Worm (Caenorhabditis elegans): ENCODE measurements around the gene Y42G9A.1.

Y42G9A.1 gene

ce11 chrIII:6163381-6163780 is 13.6 kb downstream of the Y42G9A.1 start:
- TF ChIP-seq cog-1 (tag; optimal IDR thresholded peaks at IDR 0.05) (no peak), flt-1 (GFP tag; IDR thresholded peaks at IDR 0.05) (no peak), ref-1 (GFP tag; conservative IDR thresholded peaks at IDR 0.05) (no peak), med-1 (GFP tag; optimal IDR thresholded peaks at IDR 0.05; ENCODE audit: insufficient read depth) (no peak), T22C8.4 (GFP tag; IDR thresholded peaks at IDR 0.05) (no peak)

- TF ChIP-seq klf-2 (GFP tag; conservative IDR thresholded peaks at IDR 0.05) (no peak), T22C8.4 (GFP tag; IDR thresholded peaks at IDR 0.05) (0 out of 2 replicates have a peak, but pooled peaks have one; percentile 16)
Measured at ce11 chrIII:6164253-6164971, 14.7 kb downstream of the Y42G9A.1 start, which contains the start of gene F42A10.9. Gene F42A10.9 (plus strand): TSS chrIII:6164573.

ce11 chrIII:6165240-6165639 is 15.5 kb downstream of the Y42G9A.1 start:
- TF ChIP-seq klf-2 (GFP tag; conservative IDR thresholded peaks at IDR 0.05) (no peak), ref-1 (GFP tag; conservative IDR thresholded peaks at IDR 0.05) (no peak), med-1 (GFP tag; optimal IDR thresholded peaks at IDR 0.05; ENCODE audit: insufficient read depth) (no peak), T22C8.4 (GFP tag; IDR thresholded peaks at IDR 0.05) (no peak), tab-1 (GFP tag; IDR thresholded peaks at IDR 0.05) (no peak), cog-1 (tag; optimal IDR thresholded peaks at IDR 0.05) (no peak), ztf-23 (GFP tag; IDR thresholded peaks at IDR 0.05) (no peak), ztf-29 (GFP tag; IDR thresholded peaks at IDR 0.05) (no peak), flt-1 (GFP tag; IDR thresholded peaks at IDR 0.05) (no peak)

ce11 chrIII:6166634-6167033 is 16.9 kb downstream of the Y42G9A.1 start:
- TF ChIP-seq med-1 (GFP tag; optimal IDR thresholded peaks at IDR 0.05; ENCODE audit: insufficient read depth) (no peak), klf-2 (GFP tag; conservative IDR thresholded peaks at IDR 0.05) (no peak), cog-1 (tag; optimal IDR thresholded peaks at IDR 0.05) (no peak), flt-1 (GFP tag; IDR thresholded peaks at IDR 0.05) (no peak), tab-1 (GFP tag; IDR thresholded peaks at IDR 0.05) (no peak), T22C8.4 (GFP tag; IDR thresholded peaks at IDR 0.05) (no peak), ref-1 (GFP tag; conservative IDR thresholded peaks at IDR 0.05) (no peak), ztf-23 (GFP tag; IDR thresholded peaks at IDR 0.05) (no peak), ztf-29 (GFP tag; IDR thresholded peaks at IDR 0.05) (no peak)

ce11 chrIII:6168497-6169227 is 18.9 kb downstream of the Y42G9A.1 start, which contains the start of gene efk-1:
Gene efk-1 (minus strand): TSS chrIII:6168547.
- TF ChIP-seq tab-1 (GFP tag; IDR thresholded peaks at IDR 0.05) (no peak), ztf-29 (GFP tag; IDR thresholded peaks at IDR 0.05) (no peak), flt-1 (GFP tag; IDR thresholded peaks at IDR 0.05) (no peak), T22C8.4 (GFP tag; IDR thresholded peaks at IDR 0.05) (no peak), ref-1 (GFP tag; conservative IDR thresholded peaks at IDR 0.05) (no peak), klf-2 (GFP tag; conservative IDR thresholded peaks at IDR 0.05) (no peak)

ce11 chrIII:6170038-6170437 is 20.3 kb downstream of the Y42G9A.1 start:
- no peak for TF ChIP-seq flt-1 (GFP tag; IDR thresholded peaks at IDR 0.05)

ce11 chrIII:6173020-6173597 is 23.3 kb downstream of the Y42G9A.1 start, which contains the start of the genes abcf-3 and F42A10.5:
Gene abcf-3 (plus strand): TSS chrIII:6173403.
Gene F42A10.5 (minus strand): TSS chrIII:6173477.
- TF ChIP-seq klf-2 (GFP tag; conservative IDR thresholded peaks at IDR 0.05) (no peak), cog-1 (tag; optimal IDR thresholded peaks at IDR 0.05) (no peak), ztf-29 (GFP tag; IDR thresholded peaks at IDR 0.05) (no peak), T22C8.4 (GFP tag; IDR thresholded peaks at IDR 0.05) (no peak), flt-1 (GFP tag; IDR thresholded peaks at IDR 0.05) (0 out of 2 replicates have a peak, but pooled peaks have one; percentile 45), med-1 (GFP tag; optimal IDR thresholded peaks at IDR 0.05; ENCODE audit: insufficient read depth) (no peak)

- no peak for TF ChIP-seq flt-1 (GFP tag; IDR thresholded peaks at IDR 0.05)
- TF ChIP-seq ztf-23 (GFP tag; IDR thresholded peaks at IDR 0.05), result no peak
- TF ChIP-seq ref-1 (GFP tag; conservative IDR thresholded peaks at IDR 0.05), result no peak
- TF ChIP-seq cog-1 (tag; optimal IDR thresholded peaks at IDR 0.05), result no peak
- no peak for TF ChIP-seq T22C8.4 (GFP tag; IDR thresholded peaks at IDR 0.05)
- no peak for TF ChIP-seq ztf-29 (GFP tag; IDR thresholded peaks at IDR 0.05)
- no peak for TF ChIP-seq med-1 (GFP tag; optimal IDR thresholded peaks at IDR 0.05; ENCODE audit: insufficient read depth)
Measured at ce11 chrIII:6176172-6176571, 26.4 kb downstream of the Y42G9A.1 start.

- TF ChIP-seq T22C8.4 (GFP tag; IDR thresholded peaks at IDR 0.05), result no peak
- no peak for TF ChIP-seq flt-1 (GFP tag; IDR thresholded peaks at IDR 0.05)
- TF ChIP-seq ztf-23 (GFP tag; IDR thresholded peaks at IDR 0.05), result no peak
- TF ChIP-seq tab-1 (GFP tag; IDR thresholded peaks at IDR 0.05), result no peak
- no peak for TF ChIP-seq ref-1 (GFP tag; conservative IDR thresholded peaks at IDR 0.05)
- no peak for TF ChIP-seq ztf-29 (GFP tag; IDR thresholded peaks at IDR 0.05)
- TF ChIP-seq klf-2 (GFP tag; conservative IDR thresholded peaks at IDR 0.05), result no peak
- TF ChIP-seq cog-1 (tag; optimal IDR thresholded peaks at IDR 0.05), result no peak
- no peak for TF ChIP-seq med-1 (GFP tag; optimal IDR thresholded peaks at IDR 0.05; ENCODE audit: insufficient read depth)
Measured at ce11 chrIII:6176761-6177160, 27.0 kb downstream of the Y42G9A.1 start, which contains the start of gene F42A10.6. Gene F42A10.6 (minus strand): TSS chrIII:6176861.

ce11 chrIII:6177631-6178030 is 27.9 kb downstream of the Y42G9A.1 start:
- TF ChIP-seq ztf-29 (GFP tag; IDR thresholded peaks at IDR 0.05) (no peak), ref-1 (GFP tag; conservative IDR thresholded peaks at IDR 0.05) (no peak), ztf-23 (GFP tag; IDR thresholded peaks at IDR 0.05) (no peak), T22C8.4 (GFP tag; IDR thresholded peaks at IDR 0.05) (no peak), klf-2 (GFP tag; conservative IDR thresholded peaks at IDR 0.05) (no peak), med-1 (GFP tag; optimal IDR thresholded peaks at IDR 0.05; ENCODE audit: insufficient read depth) (no peak), tab-1 (GFP tag; IDR thresholded peaks at IDR 0.05) (no peak), flt-1 (GFP tag; IDR thresholded peaks at IDR 0.05) (no peak), cog-1 (tag; optimal IDR thresholded peaks at IDR 0.05) (no peak)
